Fruit fly (Drosophila melanogaster) whole organism, pupa: ENCODE results near the gene CG10183.

Experiments
- CG17806 ChIP-seq: fragments of 200-800 bp; sonication (Bioruptor generic); optimal IDR thresholded peaks from 2 replicates; lab custom pipeline; 2018; ENCODE audit warnings: missing biosample characterization, mild to moderate bottlenecking, missing genetic modification characterization, moderate library complexity
- CG34367 ChIP-seq: fragments of 200-800 bp; sonication (Bioruptor generic); optimal IDR thresholded peaks from 2 replicates; lab custom pipeline; 2018; ENCODE audit warnings: missing biosample characterization, mild to moderate bottlenecking, missing genetic modification characterization
- CG9948 ChIP-seq: fragments of 200-800 bp; sonication (Bioruptor generic); optimal IDR thresholded peaks from 2 replicates; lab custom pipeline; 2018; ENCODE audit warnings: missing biosample characterization, mild to moderate bottlenecking, missing genetic modification characterization, moderate library complexity
- EcR ChIP-seq: fragments of 200-800 bp; sonication (Bioruptor generic); optimal IDR thresholded peaks from 3 replicates; lab custom pipeline; 2019; ENCODE audit warnings: missing biosample characterization, missing genetic modification characterization, mild to moderate bottlenecking, moderate library complexity, missing genetic modification reagents
- Ets98B ChIP-seq: fragments of 200-800 bp; sonication (Bioruptor generic); IDR thresholded peaks from 2 replicates; pipeline ENCODE4 v1.3.6; 2022; ENCODE audit warnings: missing biosample characterization, missing genetic modification characterization
- gl ChIP-seq: fragments of 200-800 bp; sonication (Bioruptor generic); optimal IDR thresholded peaks from 2 replicates; lab custom pipeline; 2018; ENCODE audit warnings: missing biosample characterization, mild to moderate bottlenecking, missing genetic modification characterization

DNA sequence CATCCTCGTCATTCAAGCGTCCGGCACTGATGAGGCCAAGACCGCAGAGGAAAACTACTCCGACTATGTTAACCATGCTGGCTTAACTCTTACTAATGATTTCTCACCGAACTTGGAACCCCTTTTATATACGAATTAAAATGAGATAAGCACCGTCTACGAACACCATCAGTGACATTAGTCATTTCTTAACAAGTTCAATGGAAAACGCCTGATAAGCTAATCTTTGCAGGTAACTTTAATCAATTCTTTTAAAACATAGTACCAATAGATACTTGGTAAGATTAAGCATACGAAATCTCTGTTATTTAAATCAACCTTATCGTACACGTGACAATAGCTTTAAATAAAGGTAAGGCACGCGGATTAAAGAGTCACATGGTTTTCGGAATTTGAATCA, 9.1 kb downstream of the CG10183 start, which contains the start of gene CG10182:
- TF ChIP-seq CG34367 (tag; lab: Kevin White, UChicago) (no peak), gl (tag; lab: Kevin White, UChicago) (no peak), CG17806 (tag; lab: Kevin White, UChicago) (no peak), Ets98B (no peak), EcR (GFP tag; lab: Kevin White, UChicago) (no peak), CG9948 (tag; lab: Kevin White, UChicago) (no peak)
